Fruit fly (Drosophila melanogaster) whole organism, embryonic: Measurements from ENCODE around the gene CG1774.

ENCODE experiments used
- Aef1 ChIP-seq: fragments of 200-800 bp; sonication (Bioruptor generic); IDR thresholded peaks from 3 replicates; pipeline ENCODE4 v1.3.6; 2022; ENCODE audit warnings: missing biosample characterization, missing genetic modification characterization
- Asciz ChIP-seq: fragments of 200-800 bp; sonication (Bioruptor generic); optimal IDR thresholded peaks from 2 replicates; lab custom pipeline; 2017; ENCODE audit warnings: missing biosample characterization, mild to moderate bottlenecking, missing genetic modification characterization, missing genetic modification reagents
- Blimp-1 ChIP-seq: fragments of 200-800 bp; sonication (Bioruptor generic); optimal IDR thresholded peaks from 3 replicates; lab custom pipeline; 2018; ENCODE audit warnings: missing biosample characterization, missing genetic modification characterization, mild to moderate bottlenecking, moderate library complexity, missing genetic modification reagents
- CG10366 ChIP-seq: fragments of 200-800 bp; sonication (Bioruptor generic); IDR thresholded peaks from 2 replicates; pipeline ENCODE4 v1.3.6; 2022; ENCODE audit warnings: missing biosample characterization, missing genetic modification characterization
- CG10565 ChIP-seq: fragments of 200-800 bp; sonication (Bioruptor generic); optimal IDR thresholded peaks from 3 replicates; lab custom pipeline; 2016; ENCODE audit warnings: missing biosample characterization, mild to moderate bottlenecking, missing genetic modification characterization
- CG10959 ChIP-seq: fragments of 200-800 bp; sonication (Bioruptor generic); IDR thresholded peaks from 2 replicates; pipeline ENCODE4 v1.3.6; 2022; ENCODE audit warnings: missing biosample characterization, missing genetic modification characterization
- CG11695 ChIP-seq: fragments of 200-800 bp; sonication (Bioruptor generic); IDR thresholded peaks from 3 replicates; pipeline ENCODE4 v1.3.6; 2022; ENCODE audit warnings: missing biosample characterization, missing genetic modification characterization
- CG14014 ChIP-seq: fragments of 200-800 bp; sonication (Bioruptor generic); IDR thresholded peaks from 2 replicates; pipeline ENCODE4 v1.3.6; 2022; ENCODE audit warnings: missing biosample characterization, missing genetic modification characterization
- CG1529 ChIP-seq: fragments of 200-800 bp; sonication (Bioruptor generic); optimal IDR thresholded peaks from 3 replicates; lab custom pipeline; 2018; ENCODE audit warnings: missing biosample characterization, missing genetic modification characterization
- CG15696 ChIP-seq: fragments of 200-800 bp; sonication (Bioruptor generic); optimal IDR thresholded peaks from 2 replicates; lab custom pipeline; 2019; ENCODE audit warnings: missing biosample characterization, mild to moderate bottlenecking, missing genetic modification characterization, moderate library complexity
- CG16863 ChIP-seq: fragments of 200-800 bp; sonication (Bioruptor generic); optimal IDR thresholded peaks from 3 replicates; lab custom pipeline; 2016; ENCODE audit warnings: missing biosample characterization, missing genetic modification characterization
- CG17802 ChIP-seq: fragments of 200-800 bp; sonication (Bioruptor generic); optimal IDR thresholded peaks from 2 replicates; lab custom pipeline; 2018; ENCODE audit warnings: missing biosample characterization, mild to moderate bottlenecking, missing genetic modification characterization, moderate library complexity
- CG17829 ChIP-seq: fragments of 200-800 bp; optimal IDR thresholded peaks from 2 replicates; lab custom pipeline; 2019; ENCODE audit warnings: missing biosample characterization, mild to moderate bottlenecking, missing genetic modification characterization, moderate library complexity
- CG2875 ChIP-seq: fragments of 200-800 bp; sonication (Bioruptor generic); optimal IDR thresholded peaks from 2 replicates; lab custom pipeline; 2017; ENCODE audit warnings: missing biosample characterization, mild to moderate bottlenecking, missing genetic modification characterization, missing genetic modification reagents
- CG30403 ChIP-seq: fragments of 200-800 bp; sonication (Bioruptor generic); optimal IDR thresholded peaks from 3 replicates; lab custom pipeline; 2016; ENCODE audit warnings: missing biosample characterization, missing genetic modification characterization
- CG31224 ChIP-seq: fragments of 200-800 bp; sonication (Bioruptor generic); IDR thresholded peaks from 2 replicates; pipeline ENCODE4 v1.3.6; 2022; ENCODE audit warnings: missing biosample characterization, missing genetic modification characterization
- CG3838 ChIP-seq: fragments of 200-800 bp; sonication (Bioruptor generic); optimal IDR thresholded peaks from 3 replicates; lab custom pipeline; 2016; ENCODE audit warnings: missing biosample characterization, missing genetic modification characterization
- CG4617 ChIP-seq: fragments of 200-800 bp; sonication (Bioruptor generic); optimal IDR thresholded peaks from 3 replicates; lab custom pipeline; 2016; ENCODE audit warnings: missing biosample characterization, missing genetic modification characterization, borderline replicate concordance
- CG6254 ChIP-seq: fragments of 200-800 bp; sonication (Bioruptor generic); optimal IDR thresholded peaks from 3 replicates; lab custom pipeline; 2017; ENCODE audit warnings: mild to moderate bottlenecking, missing biosample characterization, missing genetic modification reagents, missing genetic modification characterization
- CG6272 ChIP-seq: fragments of 200-800 bp; sonication (Bioruptor generic); IDR thresholded peaks from 2 replicates; pipeline ENCODE4 v1.3.6; 2022; ENCODE audit warnings: missing biosample characterization, missing genetic modification characterization
- CG7271 ChIP-seq: fragments of 200-800 bp; sonication (Bioruptor generic); optimal IDR thresholded peaks from 2 replicates; lab custom pipeline; 2018; ENCODE audit warnings: missing biosample characterization, mild to moderate bottlenecking, missing genetic modification characterization, moderate library complexity
- CG8944 ChIP-seq: fragments of 200-800 bp; sonication (Bioruptor generic); optimal IDR thresholded peaks from 3 replicates; lab custom pipeline; 2016; ENCODE audit warnings: missing biosample characterization, missing genetic modification characterization
- CG9215 ChIP-seq: fragments of 200-800 bp; sonication (Bioruptor generic); IDR thresholded peaks from 2 replicates; pipeline ENCODE4 v1.3.6; 2022; ENCODE audit warnings: missing biosample characterization, missing genetic modification characterization
- ERR ChIP-seq: fragments of 200-800 bp; sonication (Bioruptor generic); optimal IDR thresholded peaks from 2 replicates; lab custom pipeline; 2016; ENCODE audit warnings: missing biosample characterization, missing genetic modification characterization
- Fer2 ChIP-seq: fragments of 200-800 bp; sonication (Bioruptor generic); optimal IDR thresholded peaks from 2 replicates; lab custom pipeline; 2018; ENCODE audit warnings: missing biosample characterization, mild to moderate bottlenecking, missing genetic modification characterization, moderate library complexity
- H2.0 ChIP-seq: fragments of 200-800 bp; sonication (Bioruptor generic); IDR thresholded peaks from 2 replicates; pipeline ENCODE4 v1.3.6; 2022; ENCODE audit warnings: missing biosample characterization, missing genetic modification characterization
- Lim3 ChIP-seq: fragments of 200-800 bp; sonication (Bioruptor generic); IDR thresholded peaks from 2 replicates; pipeline ENCODE4 v1.3.6; 2022; ENCODE audit warnings: missing biosample characterization, missing genetic modification characterization
- MESR4 ChIP-seq: fragments of 200-800 bp; sonication (Bioruptor generic); optimal IDR thresholded peaks from 2 replicates; lab custom pipeline; 2018; ENCODE audit warnings: missing biosample characterization, mild to moderate bottlenecking, missing genetic modification characterization, moderate library complexity
- Sox100B ChIP-seq: fragments of 200-800 bp; sonication (Bioruptor generic); optimal IDR thresholded peaks from 3 replicates; lab custom pipeline; 2018; ENCODE audit warnings: missing biosample characterization, mild to moderate bottlenecking, missing genetic modification characterization
- Sox102F ChIP-seq: fragments of 200-800 bp; sonication (Bioruptor generic); optimal IDR thresholded peaks from 2 replicates; lab custom pipeline; 2018; ENCODE audit warnings: missing biosample characterization, mild to moderate bottlenecking, missing genetic modification characterization, moderate library complexity
- YL-1 ChIP-seq: fragments of 200-800 bp; sonication (Bioruptor generic); optimal IDR thresholded peaks from 3 replicates; lab custom pipeline; 2017; ENCODE audit warnings: missing biosample characterization, mild to moderate bottlenecking, missing genetic modification characterization
- az2 ChIP-seq: fragments of 200-800 bp; sonication (Bioruptor generic); optimal IDR thresholded peaks from 3 replicates; lab custom pipeline; 2016; ENCODE audit warnings: missing biosample characterization, missing genetic modification characterization
- bsh ChIP-seq, 2 experiments: fragments of 200-800 bp; sonication (Bioruptor generic); optimal IDR thresholded peaks; 2 replicates each; lab custom pipeline; 2017 to 2018; ENCODE audit warnings: mild to moderate bottlenecking in 2 of 2, missing biosample characterization in 2 of 2, missing genetic modification characterization in 2 of 2, moderate library complexity in 1 of 2
- cad ChIP-seq: fragments of >200 bp; optimal IDR thresholded peaks from 2 replicates; lab custom pipeline; 2017; ENCODE audit warnings: missing biosample characterization, missing genetic modification characterization
- chn ChIP-seq: fragments of 200-800 bp; sonication (Bioruptor generic); optimal IDR thresholded peaks from 2 replicates; lab custom pipeline; 2016; ENCODE audit warnings: missing biosample characterization, missing genetic modification characterization
- dan ChIP-seq: fragments of 200-800 bp; sonication (Bioruptor generic); IDR thresholded peaks from 2 replicates; pipeline ENCODE4 v1.3.6; 2022; ENCODE audit warnings: missing biosample characterization, missing genetic modification characterization
- dimm ChIP-seq: fragments of 200-800 bp; sonication (Bioruptor generic); IDR thresholded peaks from 2 replicates; pipeline ENCODE4 v1.3.6; 2022; ENCODE audit warnings: missing biosample characterization, missing genetic modification characterization
- dmrt99B ChIP-seq: fragments of 200-800 bp; sonication (Bioruptor generic); optimal IDR thresholded peaks from 2 replicates; lab custom pipeline; 2018; ENCODE audit warnings: missing biosample characterization, mild to moderate bottlenecking, missing genetic modification characterization, moderate library complexity
- dpn ChIP-seq, 2 experiments: fragments of 200-800 bp; sonication (Bioruptor generic); optimal IDR thresholded peaks; 3 replicates each; lab custom pipeline; 2016; ENCODE audit warnings: missing biosample characterization in 2 of 2, missing genetic modification characterization in 2 of 2
- eyg ChIP-seq: fragments of 200-800 bp; sonication (Bioruptor generic); optimal IDR thresholded peaks from 3 replicates; lab custom pipeline; 2016; ENCODE audit warnings: missing biosample characterization, missing genetic modification characterization
- fd96Cb ChIP-seq: fragments of 200-800 bp; sonication (Bioruptor generic); optimal IDR thresholded peaks from 2 replicates; lab custom pipeline; 2018; ENCODE audit warnings: missing biosample characterization, mild to moderate bottlenecking, missing genetic modification characterization, moderate library complexity
- gce ChIP-seq: fragments of 200-800 bp; sonication (Bioruptor generic); IDR thresholded peaks from 3 replicates; pipeline ENCODE4 v1.3.6; 2022; ENCODE audit warnings: missing biosample characterization, missing genetic modification characterization
- ken ChIP-seq: fragments of 200-800 bp; sonication (Bioruptor generic); IDR thresholded peaks from 3 replicates; pipeline ENCODE4 v1.3.6; 2022; ENCODE audit warnings: missing biosample characterization, missing genetic modification characterization
- klu ChIP-seq: fragments of 200-800 bp; sonication (Bioruptor generic); IDR thresholded peaks from 2 replicates; pipeline ENCODE4 v1.3.6; 2022; ENCODE audit warnings: missing biosample characterization, missing genetic modification characterization
- lilli ChIP-seq: fragments of 200-800 bp; sonication (Bioruptor generic); optimal IDR thresholded peaks from 3 replicates; lab custom pipeline; 2016; ENCODE audit warnings: missing biosample characterization, missing genetic modification characterization
- mld ChIP-seq: fragments of 200-800 bp; sonication (Bioruptor generic); IDR thresholded peaks from 3 replicates; pipeline ENCODE4 v1.3.6; 2022; ENCODE audit warnings: missing biosample characterization, missing genetic modification characterization; ENCODE audit not compliant: partially characterized antibody
- nerfin-1 ChIP-seq: fragments of 200-800 bp; sonication (Bioruptor generic); optimal IDR thresholded peaks from 3 replicates; lab custom pipeline; 2019; ENCODE audit warnings: missing biosample characterization, mild to moderate bottlenecking, missing genetic modification characterization, moderate library complexity
- onecut ChIP-seq: fragments of 200-800 bp; sonication (Bioruptor generic); IDR thresholded peaks from 2 replicates; pipeline ENCODE4 v1.3.6; 2022; ENCODE audit warnings: missing biosample characterization, missing genetic modification characterization
- otp ChIP-seq: fragments of 200-800 bp; sonication (Bioruptor generic); IDR thresholded peaks from 3 replicates; pipeline ENCODE4, ENCODE4 v1.3.6; 2022; ENCODE audit warnings: missing biosample characterization, missing genetic modification characterization
- p53 ChIP-seq: fragments of 200-800 bp; sonication (Bioruptor generic); optimal IDR thresholded peaks from 2 replicates; lab custom pipeline; 2016; ENCODE audit warnings: missing biosample characterization, missing genetic modification characterization
- pho ChIP-seq: fragments of 200-800 bp; sonication (Bioruptor generic); optimal IDR thresholded peaks from 2 replicates; lab custom pipeline; 2016; ENCODE audit warnings: missing biosample characterization, missing genetic modification characterization
- sr ChIP-seq: fragments of 200-800 bp; sonication (Bioruptor generic); IDR thresholded peaks from 3 replicates; pipeline ENCODE4 v1.3.6; 2022; ENCODE audit warnings: missing biosample characterization, missing genetic modification characterization

CG1774 gene

DNA sequence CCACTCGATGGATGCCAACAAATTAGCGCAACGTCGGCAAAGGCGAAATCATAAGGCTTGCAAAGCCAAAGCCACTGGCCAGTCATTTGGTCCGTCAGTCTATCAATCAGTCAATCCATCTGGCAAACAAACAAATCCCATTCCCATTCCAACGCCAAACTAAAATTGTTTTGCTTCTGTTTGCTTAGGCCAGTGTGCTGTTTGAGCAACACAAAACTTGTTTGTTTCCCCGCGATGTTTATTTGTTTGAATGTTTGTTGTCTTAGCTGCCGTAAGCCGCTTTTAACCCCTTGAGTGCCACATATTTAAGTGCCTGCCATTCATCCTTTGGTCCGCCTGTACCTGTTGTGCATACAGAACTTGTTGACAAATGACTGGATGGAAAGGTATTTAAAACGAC, 41.7 kb upstream of the CG1774 start (continued):
- TF ChIP-seq Blimp-1 (GFP tag; lab: Kevin White, UChicago), result peak; percentile 62
- no peak for TF ChIP-seq p53 (GFP tag; lab: Kevin White, UChicago)
- peak; percentile 38 for TF ChIP-seq Sox102F (GFP tag; lab: Kevin White, UChicago)
- peak; percentile 70 for TF ChIP-seq CG2875 (GFP tag; lab: Kevin White, UChicago)
- no peak for TF ChIP-seq klu
- TF ChIP-seq CG31224, result no peak
- no peak for TF ChIP-seq cad (GFP tag; lab: Kevin White, UChicago)
- no peak for TF ChIP-seq CG30403
- TF ChIP-seq CG10366 (GFP tag; lab: Robert Waterston, UW), result no peak
- no peak for TF ChIP-seq H2.0 (GFP tag; lab: Robert Waterston, UW)
- TF ChIP-seq CG6254 (GFP tag; lab: Kevin White, UChicago), result peak; percentile 62
- peak in 1 of 2 experiments; percentile 68 for TF ChIP-seq bsh (GFP tag; optimal IDR thresholded peaks at IDR 0.05; lab: Kevin White, UChicago)
- peak; percentile 72; the same call in 2 of the 3 replicates for TF ChIP-seq otp (GFP tag; lab: Robert Waterston, UW)
- no peak for TF ChIP-seq Lim3
- TF ChIP-seq MESR4 (GFP tag; lab: Kevin White, UChicago), result no peak
- TF ChIP-seq CG16863 (GFP tag; lab: Kevin White, UChicago), result peak; percentile 45
- TF ChIP-seq fd96Cb, result peak; percentile 45
- peak; percentile 18 for TF ChIP-seq az2
- no peak for TF ChIP-seq ERR (GFP tag; lab: Kevin White, UChicago)
- no peak for TF ChIP-seq Aef1 (GFP tag; lab: Robert Waterston, UW)
- TF ChIP-seq CG14014, result no peak
- TF ChIP-seq lilli (GFP tag; lab: Kevin White, UChicago), result no peak
- TF ChIP-seq CG17802 (tag; lab: Kevin White, UChicago), result peak; percentile 45
- TF ChIP-seq onecut (GFP tag; lab: Robert Waterston, UW), result peak; percentile 42; the same call in 1 of the 2 replicates
- TF ChIP-seq sr, result no peak
- no peak for TF ChIP-seq ken (GFP tag; lab: Robert Waterston, UW)
- peak; percentile 91 for TF ChIP-seq CG7271
- no peak for TF ChIP-seq chn (GFP tag; lab: Kevin White, UChicago)
- 0 out of 3 replicates have a peak, but pooled peaks have one; percentile 21 for TF ChIP-seq CG11695 (GFP tag; lab: Robert Waterston, UW)
- TF ChIP-seq Sox100B (GFP tag; lab: Kevin White, UChicago), result peak; percentile 66
- TF ChIP-seq CG10959 (GFP tag; lab: Robert Waterston, UW), result peak; percentile 65; the same call in 1 of the 2 replicates
- TF ChIP-seq Asciz, result peak; percentile 78
- no peak for TF ChIP-seq CG6272 (GFP tag; lab: Robert Waterston, UW)
- TF ChIP-seq dpn (GFP tag; optimal IDR thresholded peaks at IDR 0.05; lab: Kevin White, UChicago), result no peak
- peak; percentile 98 for TF ChIP-seq CG15696 (tag; lab: Kevin White, UChicago)
- TF ChIP-seq CG3838 (GFP tag; lab: Kevin White, UChicago), result peak; percentile 58
- no peak for TF ChIP-seq dimm
- peak; percentile 53 for TF ChIP-seq CG1529 (GFP tag; lab: Kevin White, UChicago)
- TF ChIP-seq CG8944 (GFP tag; lab: Kevin White, UChicago), result peak; percentile 35
- peak; percentile 30 for TF ChIP-seq dmrt99B (tag; lab: Kevin White, UChicago)
- no peak for TF ChIP-seq pho (GFP tag; lab: Kevin White, UChicago)
- no peak for TF ChIP-seq Fer2 (tag; lab: Kevin White, UChicago)
- no peak for TF ChIP-seq gce
- TF ChIP-seq YL-1 (GFP tag; lab: Kevin White, UChicago), result peak; percentile 68
- no peak for TF ChIP-seq mld (GFP tag; lab: Robert Waterston, UW)
- TF ChIP-seq CG10565 (GFP tag; lab: Kevin White, UChicago), result no peak
- TF ChIP-seq CG17829 (tag; lab: Kevin White, UChicago), result peak; percentile 53
- peak; percentile 58 for TF ChIP-seq nerfin-1 (tag; lab: Kevin White, UChicago)
- TF ChIP-seq CG9215, result no peak
- no peak for TF ChIP-seq eyg (GFP tag; lab: Kevin White, UChicago)
- no peak for TF ChIP-seq CG4617 (GFP tag; lab: Kevin White, UChicago)
- no peak for TF ChIP-seq dan (GFP tag; lab: Robert Waterston, UW)
